Worm (Caenorhabditis elegans): Measurements from ENCODE around the gene sqst-2.

ce11 chrIV:7291066-7291465 is 37.7 kb downstream of the sqst-2 start:
- TF ChIP-seq fkh-6 (tag; optimal IDR thresholded peaks at IDR 0.05) (no peak), ceh-18 (tag; optimal IDR thresholded peaks at IDR 0.05) (no peak), pqm-1 (tag; optimal IDR thresholded peaks at IDR 0.05) (no peak), hlh-13 (GFP tag; optimal IDR thresholded peaks at IDR 0.05) (no peak), fkh-10 (GFP tag; optimal IDR thresholded peaks at IDR 0.05) (no peak), ceh-9 (tag; optimal IDR thresholded peaks at IDR 0.05) (no peak)
